Fruit fly (Drosophila melanogaster): ENCODE data around the gene Ptpa.

The Ptpa gene

dm6 chr2L:3338566-3339215 is 38.1 kb upstream of the Ptpa start (continued):
- TF ChIP-seq CG4282 (GFP tag; optimal IDR thresholded peaks at IDR 0.05) (peak; percentile 45), CG6689 (GFP tag; IDR thresholded peaks at IDR 0.05) (peak; percentile 85), tup (GFP tag; optimal IDR thresholded peaks at IDR 0.05) (peak; percentile 58), E2f2 (GFP tag; IDR thresholded peaks at IDR 0.05) (peak; percentile 19; the same call in 1 of the 2 replicates), Gug (GFP tag; IDR thresholded peaks at IDR 0.05) (peak; percentile 75; the same call in 3 of the 4 replicates), HHEX (GFP tag; optimal IDR thresholded peaks at IDR 0.05) (peak; percentile 68), onecut (GFP tag; IDR thresholded peaks at IDR 0.05) (peak; percentile 71), sob (GFP tag; IDR thresholded peaks at IDR 0.05) (peak; percentile 48; the same call in 1 of the 2 replicates), Meics (GFP tag; optimal IDR thresholded peaks at IDR 0.05) (no peak), CG33557 (GFP tag; optimal IDR thresholded peaks at IDR 0.05) (peak; percentile 39), CG18476 (GFP tag; optimal IDR thresholded peaks at IDR 0.05) (peak; percentile 58), aop (GFP tag; IDR thresholded peaks at IDR 0.05) (0 out of 2 replicates have a peak, but pooled peaks have one; percentile 7), Sox100B (GFP tag; optimal IDR thresholded peaks at IDR 0.05) (peak; percentile 51), cwo (GFP tag; optimal IDR thresholded peaks at IDR 0.05) (no peak), lmd (GFP tag; IDR thresholded peaks at IDR 0.05) (peak; percentile 81), CG16863 (GFP tag; optimal IDR thresholded peaks at IDR 0.05) (peak; percentile 87), CG7987 (GFP tag; optimal IDR thresholded peaks at IDR 0.05) (peak; percentile 24), CG12236 (GFP tag; optimal IDR thresholded peaks at IDR 0.05) (peak; percentile 75), Mrtf (GFP tag; IDR thresholded peaks at IDR 0.05) (peak; percentile 64; the same call in 1 of the 3 replicates), peb (GFP tag; IDR thresholded peaks at IDR 0.05) (peak; percentile 80), stc (GFP tag; IDR thresholded peaks at IDR 0.05) (peak; percentile 77), Tbp (GFP tag; optimal IDR thresholded peaks at IDR 0.05) (no peak), CG4820 (GFP tag; optimal IDR thresholded peaks at IDR 0.05) (peak; percentile 85), bigmax (GFP tag; optimal IDR thresholded peaks at IDR 0.05) (no peak), CG7786 (GFP tag; optimal IDR thresholded peaks at IDR 0.05) (peak; percentile 76), CG30431 (GFP tag; optimal IDR thresholded peaks at IDR 0.05) (peak; percentile 59), dan (GFP tag; IDR thresholded peaks at IDR 0.05) (peak; percentile 50; the same call in 1 of the 2 replicates), dysf (GFP tag; IDR thresholded peaks at IDR 0.05) (peak; percentile 72), z (GFP tag; IDR thresholded peaks at IDR 0.05) (peak; percentile 89), pum (GFP tag; optimal IDR thresholded peaks at IDR 0.05) (peak; percentile 88), knrl (GFP tag; IDR thresholded peaks at IDR 0.05; ENCODE audit: partially characterized antibody) (no peak), CG17802 (tag; optimal IDR thresholded peaks at IDR 0.05) (peak; percentile 78), CG4707 (GFP tag; optimal IDR thresholded peaks at IDR 0.05) (peak; percentile 32), Usf (GFP tag; optimal IDR thresholded peaks at IDR 0.05) (peak; percentile 9), shn (GFP tag; optimal IDR thresholded peaks at IDR 0.05) (peak; percentile 78), CG9932 (GFP tag; IDR thresholded peaks at IDR 0.05) (no peak), CG10321 (GFP tag; IDR thresholded peaks at IDR 0.05) (no peak), CG7271 (tag; optimal IDR thresholded peaks at IDR 0.05) (peak; percentile 7), Mes4 (GFP tag; optimal IDR thresholded peaks at IDR 0.05) (peak; percentile 83), ap (GFP tag; IDR thresholded peaks at IDR 0.05) (peak; percentile 54), Atf3 (GFP tag; optimal IDR thresholded peaks at IDR 0.05) (peak; percentile 91), MBD-R2 (GFP tag; IDR thresholded peaks at IDR 0.05) (no peak), dmrt99B (tag; optimal IDR thresholded peaks at IDR 0.05) (peak; percentile 81)
